Worm (Caenorhabditis elegans): ENCODE measurements around the gene C53D6.6.

DNA sequence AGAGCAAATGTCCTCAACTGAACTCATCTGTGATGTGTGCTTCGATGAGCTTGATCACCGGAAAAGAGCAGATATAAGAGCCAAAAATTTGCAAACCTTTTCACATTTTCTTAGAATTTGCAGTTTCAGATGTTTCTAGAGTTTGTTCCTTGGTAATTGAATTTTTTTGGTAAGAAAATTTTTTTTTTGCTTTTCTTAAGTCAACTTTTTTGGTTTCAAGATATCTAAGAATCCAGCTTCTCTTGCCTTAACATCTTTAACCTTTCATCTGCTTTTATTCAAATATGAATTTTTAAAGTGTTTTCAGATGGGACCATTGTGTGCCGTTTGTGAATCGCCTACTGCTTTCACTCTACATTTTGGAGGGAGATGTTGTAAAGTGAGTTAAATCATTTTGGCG is 37.2 kb upstream of the C53D6.6 start, which contains the start of gene nhr-11:
- no peak for TF ChIP-seq snpc-4 (tag; optimal IDR thresholded peaks at IDR 0.05)
- no peak for TF ChIP-seq unc-62 (GFP tag; optimal IDR thresholded peaks at IDR 0.05)
